Worm (Caenorhabditis elegans) whole organism, L2 larva: Measurements from ENCODE around the gene C45G7.13.
A peak's percentile ranks its signal among the peaks of the same experiment; 100 is the strongest.

Experiments used
- C34F6.9 ChIP-seq: fragments of 150-350 bp; optimal IDR thresholded peaks from 2 replicates; lab custom pipeline; 2014; ENCODE audit warnings: missing biosample characterization, missing genetic modification characterization
- F13H6.1 ChIP-seq: sonication (generic microtip); optimal IDR thresholded peaks from 2 replicates; lab custom pipeline; 2016; ENCODE audit warnings: missing genetic modification characterization, missing compliant biosample characterization
- R02D3.7 ChIP-seq: fragments of 150-350 bp; optimal IDR thresholded peaks from 2 replicates; lab custom pipeline; 2014; ENCODE audit warnings: missing biosample characterization, missing genetic modification characterization
- Y55F3AM.14 ChIP-seq: fragments of 200-800 bp; sonication (Bioruptor generic); optimal IDR thresholded peaks from 2 replicates; lab custom pipeline; 2018; ENCODE audit warnings: mild to moderate bottlenecking, missing genetic modification characterization, missing compliant biosample characterization
- ZK546.5 ChIP-seq: sonication (generic microtip); optimal IDR thresholded peaks from 2 replicates; lab custom pipeline; 2017; ENCODE audit warnings: missing biosample characterization, missing genetic modification characterization
- alr-1 ChIP-seq: fragments of 150-350 bp; optimal IDR thresholded peaks from 2 replicates; lab custom pipeline; 2014; ENCODE audit warnings: missing biosample characterization, missing genetic modification characterization
- aly-2 ChIP-seq: fragments of 150-350 bp; optimal IDR thresholded peaks from 2 replicates; lab custom pipeline; 2014; ENCODE audit warnings: missing biosample characterization, missing genetic modification characterization
- ama-1 ChIP-seq: fragments of 150-350 bp; optimal IDR thresholded peaks from 2 replicates; lab custom pipeline; 2018; ENCODE audit warnings: inconsistent platforms
- blmp-1 ChIP-seq: sonication (generic microtip); optimal IDR thresholded peaks from 2 replicates; lab custom pipeline; 2017; ENCODE audit warnings: missing genetic modification characterization, mild to moderate bottlenecking, missing compliant biosample characterization, antibody characterized with exemption, moderate library complexity; ENCODE audit not compliant: insufficient read depth
- ceh-16 ChIP-seq: fragments of 150-350 bp; optimal IDR thresholded peaks from 2 replicates; lab custom pipeline; 2014; ENCODE audit warnings: missing biosample characterization, missing genetic modification characterization
- ceh-82 ChIP-seq: fragments of 150-350 bp; optimal IDR thresholded peaks from 2 replicates; lab custom pipeline; 2014; ENCODE audit warnings: missing biosample characterization, missing genetic modification characterization
- crh-2 ChIP-seq: sonication (generic microtip); optimal IDR thresholded peaks from 2 replicates; lab custom pipeline; 2017; ENCODE audit warnings: missing biosample characterization, missing genetic modification characterization
- dmd-4 ChIP-seq: sonication (generic microtip); optimal IDR thresholded peaks from 2 replicates; lab custom pipeline; 2017; ENCODE audit warnings: missing biosample characterization, missing genetic modification characterization
- elt-1 ChIP-seq: fragments of 150-350 bp; optimal IDR thresholded peaks from 2 replicates; lab custom pipeline; 2014; ENCODE audit warnings: missing biosample characterization, missing genetic modification characterization
- elt-3 ChIP-seq: sonication (generic microtip); optimal IDR thresholded peaks from 2 replicates; lab custom pipeline; 2017; ENCODE audit warnings: missing biosample characterization, missing genetic modification characterization
- fos-1 ChIP-seq: fragments of 150-350 bp; optimal IDR thresholded peaks from 2 replicates; lab custom pipeline; 2014; ENCODE audit warnings: missing biosample characterization, missing genetic modification characterization
- gmeb-1 ChIP-seq: fragments of 150-350 bp; optimal IDR thresholded peaks from 2 replicates; lab custom pipeline; 2014; ENCODE audit warnings: missing biosample characterization, missing genetic modification characterization
- lin-13 ChIP-seq: fragments of 150-350 bp; optimal IDR thresholded peaks from 2 replicates; lab custom pipeline; 2014; ENCODE audit warnings: missing biosample characterization, missing genetic modification reagents, missing genetic modification characterization
- lin-39 ChIP-seq: fragments of 150-350 bp; optimal IDR thresholded peaks from 2 replicates; lab custom pipeline; 2014; ENCODE audit warnings: missing biosample characterization, missing genetic modification reagents, missing genetic modification characterization
- lsy-2 ChIP-seq, 2 experiments: fragments of 150-350 bp in 1 of 2; sonication (generic microtip) in 1 of 2; optimal IDR thresholded peaks; 2 replicates each; lab custom pipeline; 2014 to 2017; ENCODE audit warnings: missing biosample characterization in 2 of 2, missing genetic modification characterization in 2 of 2
- mab-5 ChIP-seq: fragments of 150-350 bp; optimal IDR thresholded peaks from 2 replicates; lab custom pipeline; 2014; ENCODE audit warnings: missing biosample characterization, missing genetic modification characterization
- mbf-1 ChIP-seq: sonication (generic microtip); optimal IDR thresholded peaks from 2 replicates; lab custom pipeline; 2017; ENCODE audit warnings: missing biosample characterization, missing genetic modification characterization
- mdl-1 ChIP-seq, 2 experiments: fragments of 150-350 bp in 1 of 2; sonication (generic microtip) in 1 of 2; optimal IDR thresholded peaks; 2 replicates each; lab custom pipeline; 2017; ENCODE audit warnings: missing biosample characterization in 2 of 2, missing genetic modification characterization in 2 of 2
- nhr-10 ChIP-seq: sonication (generic microtip); optimal IDR thresholded peaks from 2 replicates; lab custom pipeline; 2017; ENCODE audit warnings: missing biosample characterization, missing genetic modification characterization
- nhr-11 ChIP-seq: fragments of 150-350 bp; optimal IDR thresholded peaks from 2 replicates; lab custom pipeline; 2014; ENCODE audit warnings: missing biosample characterization, missing genetic modification characterization
- nhr-12 ChIP-seq: fragments of 150-350 bp; optimal IDR thresholded peaks from 2 replicates; lab custom pipeline; 2014; ENCODE audit warnings: missing biosample characterization, missing genetic modification characterization
- nhr-129 ChIP-seq: fragments of 150-350 bp; optimal IDR thresholded peaks from 2 replicates; lab custom pipeline; 2014; ENCODE audit warnings: missing biosample characterization, missing genetic modification characterization
- nhr-21 ChIP-seq: fragments of 150-350 bp; optimal IDR thresholded peaks from 2 replicates; lab custom pipeline; 2014; ENCODE audit warnings: missing biosample characterization, missing genetic modification characterization
- nhr-23 ChIP-seq: fragments of 150-350 bp; optimal IDR thresholded peaks from 2 replicates; lab custom pipeline; 2014; ENCODE audit warnings: missing biosample characterization, missing genetic modification reagents, missing genetic modification characterization
- nhr-237 ChIP-seq: fragments of 150-350 bp; optimal IDR thresholded peaks from 2 replicates; lab custom pipeline; 2014; ENCODE audit warnings: missing biosample characterization, missing genetic modification characterization
- nhr-25 ChIP-seq: fragments of 150-350 bp; sonication (generic microtip); optimal IDR thresholded peaks from 3 replicates; lab custom pipeline; 2014; ENCODE audit warnings: missing biosample characterization, missing genetic modification characterization
- nhr-6 ChIP-seq: fragments of 150-350 bp; optimal IDR thresholded peaks from 2 replicates; lab custom pipeline; 2014; ENCODE audit warnings: missing biosample characterization, missing genetic modification characterization
- nhr-77 ChIP-seq: fragments of 150-350 bp; optimal IDR thresholded peaks from 2 replicates; lab custom pipeline; 2014; ENCODE audit warnings: missing biosample characterization, missing genetic modification characterization
- sem-4 ChIP-seq: fragments of 150-350 bp; optimal IDR thresholded peaks from 2 replicates; lab custom pipeline; 2014; ENCODE audit warnings: missing biosample characterization, missing genetic modification reagents, missing genetic modification characterization
- skn-1 ChIP-seq: sonication (generic microtip); optimal IDR thresholded peaks from 2 replicates; lab custom pipeline; 2017; ENCODE audit warnings: missing biosample characterization, missing genetic modification characterization
- sma-3 ChIP-seq: sonication (generic microtip); optimal IDR thresholded peaks from 2 replicates; lab custom pipeline; 2016; ENCODE audit warnings: missing genetic modification reagents, missing genetic modification characterization, missing compliant biosample characterization
- sma-9 ChIP-seq, 2 experiments: fragments of 150-350 bp in 1 of 2; sonication (generic microtip) in 1 of 2; optimal IDR thresholded peaks; 2 replicates each; lab custom pipeline; 2014 to 2016; ENCODE audit warnings: missing genetic modification characterization in 2 of 2, mild to moderate bottlenecking in 1 of 2, missing biosample characterization in 1 of 2, missing compliant biosample characterization in 1 of 2, missing genetic modification reagents in 1 of 2, moderate library complexity in 1 of 2
- snpc-4 ChIP-seq: fragments of 150-350 bp; optimal IDR thresholded peaks from 2 replicates; lab custom pipeline; 2014; ENCODE audit warnings: missing biosample characterization, missing genetic modification characterization
- unc-39 ChIP-seq: fragments of 150-350 bp; optimal IDR thresholded peaks from 2 replicates; lab custom pipeline; 2014; ENCODE audit warnings: missing biosample characterization, missing genetic modification characterization
- unc-55 ChIP-seq: fragments of 150-350 bp; sonication (generic microtip); optimal IDR thresholded peaks from 3 replicates; lab custom pipeline; 2014; ENCODE audit warnings: missing biosample characterization, missing genetic modification reagents, missing genetic modification characterization
- unc-62 ChIP-seq: fragments of 150-350 bp; optimal IDR thresholded peaks from 2 replicates; lab custom pipeline; 2014; ENCODE audit warnings: missing biosample characterization, missing genetic modification reagents, missing genetic modification characterization
- zag-1 ChIP-seq: fragments of 150-350 bp; optimal IDR thresholded peaks from 2 replicates; lab custom pipeline; 2014; ENCODE audit warnings: missing biosample characterization, missing genetic modification characterization
- ztf-1 ChIP-seq: fragments of 200-800 bp; sonication (Bioruptor generic); conservative IDR thresholded peaks from 2 replicates; pipeline ENCODE4 v1.3.6; 2022; ENCODE audit warnings: missing genetic modification characterization, missing compliant biosample characterization
- ztf-11 ChIP-seq: sonication (generic microtip); optimal IDR thresholded peaks from 2 replicates; lab custom pipeline; 2017; ENCODE audit warnings: missing biosample characterization, missing genetic modification characterization

C45G7.13 gene

ce11 chrIV:2432693-2433092 lies 18.4 kb downstream of the C45G7.13 start, which contains the start of gene C45G7.4:
C45G7.4 (plus strand) TSS chrIV:2432993.
- TF ChIP-seq ZK546.5 (tag; lab: Kevin White, UChicago) (no peak), elt-1 (tag; lab: Kevin White, UChicago) (no peak), ama-1 (lab: Kevin White, UChicago) (no peak), C34F6.9 (tag; lab: Kevin White, UChicago) (no peak), ceh-16 (no peak), crh-2 (no peak), lin-13 (GFP tag; lab: Kevin White, UChicago) (no peak), elt-3 (no peak), unc-55 (GFP tag; lab: Kevin White, UChicago) (no peak), Y55F3AM.14 (GFP tag; lab: Kevin White, UChicago) (no peak), nhr-10 (no peak), nhr-25 (tag; lab: Kevin White, UChicago) (no peak), nhr-12 (no peak), nhr-11 (tag; lab: Kevin White, UChicago) (no peak), lsy-2 (tag; optimal IDR thresholded peaks at IDR 0.05; lab: Kevin White, UChicago) (no peak), ceh-82 (no peak), blmp-1 (tag; lab: Kevin White, UChicago) (no peak), nhr-129 (tag; lab: Kevin White, UChicago) (no peak)

- no peak for TF ChIP-seq fos-1 (tag; lab: Kevin White, UChicago)
- TF ChIP-seq nhr-6 (tag; lab: Kevin White, UChicago), result no peak
Observed at ce11 chrIV:2416738-2417137, 34.4 kb downstream of the C45G7.13 start.

- TF ChIP-seq mbf-1 (no peak), skn-1 (tag; lab: Kevin White, UChicago) (peak; percentile 84), ama-1 (lab: Kevin White, UChicago) (no peak), gmeb-1 (tag; lab: Kevin White, UChicago) (no peak), C34F6.9 (tag; lab: Kevin White, UChicago) (no peak), snpc-4 (tag; lab: Kevin White, UChicago) (no peak), ztf-1 (no peak), fos-1 (tag; lab: Kevin White, UChicago) (peak; percentile 49), unc-39 (no peak)
Observed at ce11 chrIV:2412370-2412962, 38.7 kb downstream of the C45G7.13 start, which contains the start of gene Y38F2AR.12. Y38F2AR.12 (minus strand) TSS chrIV:2412420.

DNA sequence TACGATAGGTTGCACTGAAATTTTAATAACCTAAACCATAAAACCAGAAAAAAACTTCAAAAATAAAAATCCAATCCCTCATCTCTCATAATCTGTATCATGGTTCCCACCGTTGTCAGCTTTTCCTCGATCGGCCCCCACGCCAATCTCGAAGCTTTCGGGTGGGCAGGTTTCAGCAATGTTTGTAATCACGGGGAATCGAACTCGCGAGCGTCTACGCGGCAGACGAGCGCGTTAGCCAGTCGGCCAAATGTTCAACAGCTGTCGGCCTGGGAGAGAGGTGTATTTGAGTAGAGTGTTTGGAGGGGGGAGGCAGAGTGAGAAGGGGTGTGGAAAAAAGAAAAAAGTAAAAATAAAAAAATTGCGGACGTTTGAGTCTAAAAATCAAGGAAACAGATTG lies 42.7 kb downstream of the C45G7.13 start:
- peak; percentile 57 for TF ChIP-seq nhr-25 (tag; lab: Kevin White, UChicago)
- no peak for TF ChIP-seq ztf-1
- TF ChIP-seq snpc-4 (tag; lab: Kevin White, UChicago), result peak; percentile 7
- no peak for TF ChIP-seq R02D3.7 (tag; lab: Kevin White, UChicago)
- no peak for TF ChIP-seq unc-62
- TF ChIP-seq C34F6.9 (tag; lab: Kevin White, UChicago), result peak; percentile 84
- TF ChIP-seq zag-1, result peak; percentile 46
- TF ChIP-seq dmd-4 (tag; lab: Kevin White, UChicago), result no peak
- no peak for TF ChIP-seq unc-39
- peak; percentile 74 for TF ChIP-seq sma-9 (GFP tag; optimal IDR thresholded peaks at IDR 0.05; lab: Kevin White, UChicago)
- TF ChIP-seq sma-9 (tag; optimal IDR thresholded peaks at IDR 0.05; lab: Kevin White, UChicago), result no peak
- no peak for TF ChIP-seq nhr-23
- peak; percentile 80 for TF ChIP-seq Y55F3AM.14 (GFP tag; lab: Kevin White, UChicago)
- peak; percentile 36 for TF ChIP-seq nhr-6 (tag; lab: Kevin White, UChicago)
- no peak for TF ChIP-seq aly-2 (tag; lab: Kevin White, UChicago)
- no peak for TF ChIP-seq elt-3
- TF ChIP-seq gmeb-1 (tag; lab: Kevin White, UChicago), result peak; percentile 85
- TF ChIP-seq ztf-11 (tag; lab: Kevin White, UChicago), result peak; percentile 28
- TF ChIP-seq lin-13 (GFP tag; lab: Kevin White, UChicago), result peak; percentile 93
- no peak for TF ChIP-seq nhr-77 (tag; lab: Kevin White, UChicago)
- peak; percentile 59 for TF ChIP-seq nhr-21 (tag; lab: Kevin White, UChicago)
- TF ChIP-seq nhr-237 (tag; lab: Kevin White, UChicago), result no peak
- peak; percentile 78 for TF ChIP-seq F13H6.1
- no peak for TF ChIP-seq lin-39 (tag; lab: Kevin White, UChicago)
- peak; percentile 52 for TF ChIP-seq ceh-16
- peak; percentile 73 for TF ChIP-seq sma-3 (GFP tag; lab: Kevin White, UChicago)
- TF ChIP-seq crh-2, result peak; percentile 88
- no peak for TF ChIP-seq skn-1 (tag; lab: Kevin White, UChicago)
- peak; percentile 1 for TF ChIP-seq mab-5 (tag; lab: Kevin White, UChicago)
- TF ChIP-seq ceh-82, result peak; percentile 45
- TF ChIP-seq nhr-129 (tag; lab: Kevin White, UChicago), result peak; percentile 86
- TF ChIP-seq mdl-1 (tag; optimal IDR thresholded peaks at IDR 0.05; lab: Kevin White, UChicago), result peak in 1 of 2 experiments; percentile 41
- TF ChIP-seq sem-4 (tag; lab: Kevin White, UChicago), result peak; percentile 29
- peak; percentile 70 to 80 for TF ChIP-seq lsy-2 (tag; optimal IDR thresholded peaks at IDR 0.05; lab: Kevin White, UChicago)
- TF ChIP-seq nhr-11 (tag; lab: Kevin White, UChicago), result no peak
- TF ChIP-seq alr-1 (tag; lab: Kevin White, UChicago), result no peak
- TF ChIP-seq blmp-1 (tag; lab: Kevin White, UChicago), result peak; percentile 25
- TF ChIP-seq unc-55 (GFP tag; lab: Kevin White, UChicago), result peak; percentile 94
- no peak for TF ChIP-seq ama-1 (lab: Kevin White, UChicago)
